Fruit fly (Drosophila melanogaster): ENCODE results near the gene CG10576.

dm6 chr3L:5787476-5787875 is 22.0 kb upstream of the CG10576 start:
- no peak for TF ChIP-seq OdsH (GFP tag; optimal IDR thresholded peaks at IDR 0.05)
- TF ChIP-seq eg (GFP tag; IDR thresholded peaks at IDR 0.05) = no peak

Measured in whole organism, prepupa.